Worm (Caenorhabditis elegans): ENCODE results near the gene T22B3.3.

T22B3.3 gene

ce11 chrIV:11703685-11704296 is at the start of gene T22B3.3, which contains the start of gene alg-3:
TSS of gene T22B3.3 (minus strand) at chrIV:11703785.
TSS of gene alg-3 (plus strand) at chrIV:11704246.
- no peak for TF ChIP-seq tlp-1 (tag; optimal IDR thresholded peaks at IDR 0.05)
- no peak for TF ChIP-seq zip-4 (GFP tag; optimal IDR thresholded peaks at IDR 0.05)
- TF ChIP-seq rnt-1 (tag; optimal IDR thresholded peaks at IDR 0.05) = no peak
- no peak for TF ChIP-seq snpc-4 (tag; optimal IDR thresholded peaks at IDR 0.05)

- TF ChIP-seq nhr-11 (tag; optimal IDR thresholded peaks at IDR 0.05) (peak; percentile 22), rnt-1 (tag; optimal IDR thresholded peaks at IDR 0.05) (peak; percentile 58), elt-2 (tag; optimal IDR thresholded peaks at IDR 0.05) (no peak), mdl-1 (tag; optimal IDR thresholded peaks at IDR 0.05) (peak in 1 of 2 experiments; percentile 27), unc-98 (GFP tag; IDR thresholded peaks at IDR 0.05) (0 out of 2 replicates have a peak, but pooled peaks have one; percentile 12), lsy-2 (tag; optimal IDR thresholded peaks at IDR 0.05) (peak in 1 of 2 experiments; percentile 56), nhr-20 (tag; optimal IDR thresholded peaks at IDR 0.05) (peak; percentile 49), pag-3 (tag; optimal IDR thresholded peaks at IDR 0.05; ENCODE audit: borderline replicate concordance, insufficient read depth) (no peak), aha-1 (tag; optimal IDR thresholded peaks at IDR 0.05) (no peak), unc-130 (tag; optimal IDR thresholded peaks at IDR 0.05) (peak; percentile 26), C34B4.2 (tag; optimal IDR thresholded peaks at IDR 0.05) (no peak), tlp-1 (tag; optimal IDR thresholded peaks at IDR 0.05) (no peak), lin-14 (GFP tag; optimal IDR thresholded peaks at IDR 0.05) (peak; percentile 72), efl-1 (optimal IDR thresholded peaks at IDR 0.05) (peak; percentile 0 to 10), efl-1 (GFP tag; optimal IDR thresholded peaks at IDR 0.05 in 1 of 2) (no peak), nhr-71 (tag; optimal IDR thresholded peaks at IDR 0.05) (peak; percentile 55)
Observed at ce11 chrIV:11748852-11749251, 45.3 kb upstream of the T22B3.3 start, which contains the start of gene T12A7.6. TSS of gene T12A7.6 (plus strand) at chrIV:11749220.

- TF ChIP-seq ztf-4 (tag; optimal IDR thresholded peaks at IDR 0.05) = no peak
- no peak for TF ChIP-seq unc-86 (tag; optimal IDR thresholded peaks at IDR 0.05)
- no peak for TF ChIP-seq ztf-11 (tag; optimal IDR thresholded peaks at IDR 0.05)
- no peak for TF ChIP-seq fkh-10 (GFP tag; optimal IDR thresholded peaks at IDR 0.05)
- TF ChIP-seq nhr-12 (tag; optimal IDR thresholded peaks at IDR 0.05) = no peak
- TF ChIP-seq C34B4.2 (tag; optimal IDR thresholded peaks at IDR 0.05) = no peak
- TF ChIP-seq aha-1 (tag; optimal IDR thresholded peaks at IDR 0.05) = no peak
- TF ChIP-seq jun-1 (tag; optimal IDR thresholded peaks at IDR 0.05) = no peak
- TF ChIP-seq ceh-90 (tag; optimal IDR thresholded peaks at IDR 0.05) = no peak
Observed at ce11 chrIV:11745340-11745739, 41.8 kb upstream of the T22B3.3 start, which contains the start of gene gem-4. TSS of gene gem-4 (plus strand) at chrIV:11745640.

DNA sequence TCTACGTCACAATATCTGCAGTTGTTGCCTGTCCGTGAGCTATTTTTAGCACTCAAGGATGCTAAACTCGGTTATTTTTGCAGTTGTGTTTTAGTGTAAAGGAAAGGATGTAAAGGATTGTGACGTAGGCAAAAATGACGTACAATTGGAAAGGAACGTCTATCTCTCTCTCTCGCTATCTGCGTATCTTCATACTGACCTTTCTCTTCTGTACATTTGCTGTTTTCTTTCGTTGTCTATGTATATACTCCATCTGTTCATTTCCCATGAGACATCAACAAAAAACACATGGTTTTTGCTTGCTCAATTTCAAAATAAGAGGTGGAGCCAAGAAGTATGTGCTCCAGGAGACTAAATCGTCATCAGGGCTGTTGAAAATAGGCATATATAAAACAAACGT is 40.7 kb upstream of the T22B3.3 start:
- no peak for TF ChIP-seq tlp-1 (tag; optimal IDR thresholded peaks at IDR 0.05)
- no peak for TF ChIP-seq fkh-8 (tag; optimal IDR thresholded peaks at IDR 0.05)
- TF ChIP-seq lin-14 (GFP tag; optimal IDR thresholded peaks at IDR 0.05) = peak; percentile 62
- TF ChIP-seq isw-1 (GFP tag; IDR thresholded peaks at IDR 0.05) = no peak
- no peak for TF ChIP-seq mep-1 (tag; optimal IDR thresholded peaks at IDR 0.05)
- TF ChIP-seq nhr-71 (tag; optimal IDR thresholded peaks at IDR 0.05) = peak; percentile 55

DNA sequence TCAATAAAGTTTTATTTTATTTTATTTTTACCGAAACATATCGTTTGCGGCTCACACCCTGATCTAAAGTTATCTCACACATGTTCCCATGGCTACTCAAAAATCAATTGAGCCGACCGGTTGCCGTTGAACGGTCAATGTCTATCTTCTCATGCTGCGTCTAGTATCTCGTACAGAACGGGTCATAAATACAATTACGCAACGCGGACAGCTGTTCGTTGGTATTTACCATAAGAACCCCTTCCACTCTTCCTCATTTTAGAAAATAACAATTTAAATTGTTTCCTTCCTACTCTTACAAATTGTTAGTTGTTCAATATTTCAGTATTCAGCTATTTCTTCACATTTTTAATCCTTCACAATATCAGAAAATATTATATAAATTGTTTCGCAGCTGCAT is 40.2 kb upstream of the T22B3.3 start:
- TF ChIP-seq efl-1 (optimal IDR thresholded peaks at IDR 0.05) (no peak), efl-1 (GFP tag; optimal IDR thresholded peaks at IDR 0.05 in 1 of 2) (no peak), pax-3 (tag; optimal IDR thresholded peaks at IDR 0.05) (no peak), lin-13 (GFP tag; optimal IDR thresholded peaks at IDR 0.05) (no peak), mab-9 (GFP tag; IDR thresholded peaks at IDR 0.05) (no peak), elt-2 (tag; optimal IDR thresholded peaks at IDR 0.05) (no peak), pqm-1 (tag; optimal IDR thresholded peaks at IDR 0.05) (no peak), snu-23 (GFP tag; optimal IDR thresholded peaks at IDR 0.05) (no peak), ceh-88 (GFP tag; IDR thresholded peaks at IDR 0.05) (no peak), C04F5.9 (tag; optimal IDR thresholded peaks at IDR 0.05) (no peak), egl-27 (tag; optimal IDR thresholded peaks at IDR 0.05) (no peak), aha-1 (tag; optimal IDR thresholded peaks at IDR 0.05) (no peak), sup-37 (GFP tag; optimal IDR thresholded peaks at IDR 0.05) (no peak)

Data from whole organism, L1 larva.